Fruit fly (Drosophila melanogaster) whole organism, wandering third instar larva: ENCODE data around the gene Tps1.

Source experiments
- Jra ChIP-seq: sonication (Bioruptor generic); optimal IDR thresholded peaks from 2 replicates; lab custom pipeline; 2016; ENCODE audit warnings: missing biosample characterization, missing genetic modification characterization
- Myc ChIP-seq: fragments of >200 bp; optimal IDR thresholded peaks from 2 replicates; lab custom pipeline; 2017
- brk ChIP-seq: fragments of 200-800 bp; sonication (Bioruptor generic); optimal IDR thresholded peaks from 2 replicates; lab custom pipeline; 2016; ENCODE audit warnings: missing biosample characterization, mild to moderate bottlenecking, missing genetic modification characterization
- dl ChIP-seq, 2 experiments: fragments of 175-275, 200-275 bp in 1 of 2; fragments of 200-275 bp in 1 of 2; sonication (Bioruptor generic); optimal IDR thresholded peaks; lab custom pipeline; 2018; ENCODE audit warnings: mild to moderate bottlenecking in 2 of 2, missing biosample characterization in 2 of 2, missing genetic modification characterization in 2 of 2, moderate library complexity in 2 of 2; ENCODE audit not compliant: partially characterized antibody in 2 of 2, insufficient read depth in 1 of 2
- foxo ChIP-seq, 2 experiments: fragments of 200-800 bp; sonication (Bioruptor generic); optimal IDR thresholded peaks; 2 replicates in 1 of 2; 3 replicates in 1 of 2; lab custom pipeline; 2016 to 2017; ENCODE audit warnings: missing biosample characterization in 2 of 2, missing genetic modification characterization in 2 of 2
- rgr ChIP-seq: fragments of 200-800 bp; sonication (Bioruptor generic); optimal IDR thresholded peaks from 3 replicates; lab custom pipeline; 2016; ENCODE audit warnings: missing biosample characterization, mild to moderate bottlenecking, missing genetic modification characterization

- TF ChIP-seq dl (GFP tag; optimal IDR thresholded peaks at IDR 0.05; lab: Kevin White, UChicago; ENCODE audit: insufficient read depth in 1 of 2, partially characterized antibody in 2 of 2) (no peak), Jra (GFP tag; lab: Kevin White, UChicago) (no peak), foxo (GFP tag; optimal IDR thresholded peaks at IDR 0.05; lab: Kevin White, UChicago) (no peak), rgr (GFP tag; lab: Kevin White, UChicago) (no peak), Myc (lab: Kevin White, UChicago) (no peak), brk (no peak)
Measured at dm6 chr2L:4382522-4382921, 5.6 kb upstream of the Tps1 start, which contains the start of gene CG17612.
